Worm (Caenorhabditis elegans): ENCODE data around the gene F34D10.8.

Gene F34D10.8

DNA sequence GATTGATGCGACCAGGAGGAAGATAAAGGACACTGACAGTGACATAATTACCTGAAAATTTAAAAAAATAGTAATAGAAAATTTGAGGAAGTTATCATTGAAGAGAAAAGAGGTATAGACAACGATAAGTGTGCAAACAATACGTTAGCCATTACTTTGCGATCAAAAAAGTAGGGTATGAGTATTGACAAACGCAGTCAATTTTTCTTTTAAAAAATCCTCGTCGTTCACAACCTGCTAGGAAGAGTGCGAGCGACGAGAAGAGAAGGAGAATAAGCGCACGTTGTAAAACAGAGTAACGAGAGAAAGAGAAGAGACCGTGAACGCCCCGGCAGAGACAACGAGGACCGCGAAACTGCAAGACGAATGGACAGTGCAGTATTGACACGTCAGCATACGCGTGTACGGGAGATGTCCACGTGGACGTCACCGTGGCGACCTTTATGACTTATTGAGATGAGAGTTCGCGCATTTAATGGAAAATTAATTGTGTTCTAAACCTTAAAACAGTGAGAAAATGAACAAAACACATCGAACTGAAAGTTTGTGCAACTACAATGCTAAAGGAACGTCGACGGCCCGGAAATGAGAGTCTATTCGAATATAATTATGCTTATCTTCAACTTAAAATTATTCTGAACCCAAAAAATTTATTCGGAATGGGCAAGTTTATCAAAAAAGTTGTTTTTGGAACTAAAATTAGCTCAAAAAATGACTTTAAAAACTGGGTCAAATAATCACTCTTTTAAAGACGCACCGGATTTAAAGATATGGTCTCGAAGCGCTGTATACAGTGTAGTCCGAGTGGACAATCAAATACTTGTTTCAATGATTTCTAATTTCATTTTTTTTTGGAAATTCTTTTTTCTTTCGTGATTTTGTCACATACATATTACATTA, 28.9 kb upstream of the F34D10.8 start, which contains the start of the genes pdi-1 and C14B1.2:
TSS of gene pdi-1 (minus strand) at position 51 of the 900 bp plus-strand sequence.
TSS of gene C14B1.2 (plus strand) at position 850 of the 900 bp plus-strand sequence.
- peak; percentile 43; the same call in 1 of the 2 replicates for TF ChIP-seq B0336.3 (GFP tag; IDR thresholded peaks at IDR 0.05)
- peak; percentile 53; the same call in 1 of the 2 replicates for TF ChIP-seq lin-26 (GFP tag; IDR thresholded peaks at IDR 0.05)
- TF ChIP-seq lsl-1 (GFP tag; optimal IDR thresholded peaks at IDR 0.05): peak; percentile 35
- peak; percentile 52 for TF ChIP-seq ztf-26 (tag; optimal IDR thresholded peaks at IDR 0.05)
- TF ChIP-seq F57C9.4 (tag; optimal IDR thresholded peaks at IDR 0.05): no peak
- no peak for TF ChIP-seq egl-44 (GFP tag; IDR thresholded peaks at IDR 0.05)
- no peak for TF ChIP-seq somi-1 (GFP tag; optimal IDR thresholded peaks at IDR 0.05)
- no peak for TF ChIP-seq ztf-25 (GFP tag; IDR thresholded peaks at IDR 0.05)
- TF ChIP-seq C17E4.6 (GFP tag; IDR thresholded peaks at IDR 0.05): no peak
- peak; percentile 56 for TF ChIP-seq hmg-1.2 (GFP tag; IDR thresholded peaks at IDR 0.05)
- TF ChIP-seq rcor-1 (GFP tag; IDR thresholded peaks at IDR 0.05): peak; percentile 29; the same call in 1 of the 2 replicates
- TF ChIP-seq F22D6.2 (tag; optimal IDR thresholded peaks at IDR 0.05): no peak
- TF ChIP-seq chd-7 (tag; optimal IDR thresholded peaks at IDR 0.05): no peak
- TF ChIP-seq nfyb-1 (GFP tag; IDR thresholded peaks at IDR 0.05): 0 out of 2 replicates have a peak, but pooled peaks have one; percentile 58
- TF ChIP-seq ztf-18 (tag; optimal IDR thresholded peaks at IDR 0.05): peak; percentile 79
- 0 out of 2 replicates have a peak, but pooled peaks have one; percentile 52 for TF ChIP-seq cebp-1 (GFP tag; IDR thresholded peaks at IDR 0.05)
- peak; percentile 61 for TF ChIP-seq cebp-1 (tag; optimal IDR thresholded peaks at IDR 0.05)
- peak; percentile 91 for TF ChIP-seq nhr-80 (tag; optimal IDR thresholded peaks at IDR 0.05)
- no peak for TF ChIP-seq K12H6.12 (tag; optimal IDR thresholded peaks at IDR 0.05)
- TF ChIP-seq madf-3 (GFP tag; IDR thresholded peaks at IDR 0.05): 0 out of 2 replicates have a peak, but pooled peaks have one; percentile 51
- TF ChIP-seq nhr-90 (tag; optimal IDR thresholded peaks at IDR 0.05): peak; percentile 45
- no peak for TF ChIP-seq snpc-4 (GFP tag; optimal IDR thresholded peaks at IDR 0.05)
- peak in 2 of 4 experiments; percentile 28 to 35 for TF ChIP-seq snpc-4 (tag; optimal IDR thresholded peaks at IDR 0.05)
- TF ChIP-seq lin-40 (tag; optimal IDR thresholded peaks at IDR 0.05): peak; percentile 51
- no peak for TF ChIP-seq ztf-22 (GFP tag; optimal IDR thresholded peaks at IDR 0.05)
- TF ChIP-seq nfya-2 (GFP tag; IDR thresholded peaks at IDR 0.05): no peak
- TF ChIP-seq zfh-2 (GFP tag; conservative IDR thresholded peaks at IDR 0.05): peak; percentile 84
- TF ChIP-seq madf-6 (GFP tag; IDR thresholded peaks at IDR 0.05): peak; percentile 13; the same call in 1 of the 2 replicates
- TF ChIP-seq ama-1 (optimal IDR thresholded peaks at IDR 0.05): peak; percentile 29
- no peak for TF ChIP-seq ama-1 (GFP tag; optimal IDR thresholded peaks at IDR 0.05)
- TF ChIP-seq nhr-179 (tag; optimal IDR thresholded peaks at IDR 0.05): no peak
- peak; percentile 52 for TF ChIP-seq mcd-1 (GFP tag; IDR thresholded peaks at IDR 0.05)
- TF ChIP-seq tlf-1 (GFP tag; optimal IDR thresholded peaks at IDR 0.05): no peak
- peak; percentile 6 for TF ChIP-seq tbp1 (GFP tag; optimal IDR thresholded peaks at IDR 0.05)
- TF ChIP-seq let-526 (GFP tag; IDR thresholded peaks at IDR 0.05): no peak; the same call in 1 of the 2 replicates
- 0 out of 2 replicates have a peak, but pooled peaks have one; percentile 22 for TF ChIP-seq F37B4.10 (GFP tag; IDR thresholded peaks at IDR 0.05)
- TF ChIP-seq sdz-38 (tag; optimal IDR thresholded peaks at IDR 0.05): no peak
- no peak for TF ChIP-seq mxl-1 (tag; optimal IDR thresholded peaks at IDR 0.05)
- TF ChIP-seq ets-4 (GFP tag; optimal IDR thresholded peaks at IDR 0.05): peak; percentile 30
- no peak for TF ChIP-seq ztf-28 (GFP tag; IDR thresholded peaks at IDR 0.05)
- no peak for TF ChIP-seq repo-1 (tag; optimal IDR thresholded peaks at IDR 0.05)
- 0 out of 2 replicates have a peak, but pooled peaks have one; percentile 12 for TF ChIP-seq attf-6 (GFP tag; IDR thresholded peaks at IDR 0.05)
- no peak for TF ChIP-seq hrde-1 (tag; optimal IDR thresholded peaks at IDR 0.05; ENCODE audit: borderline replicate concordance)
- TF ChIP-seq attf-5 (GFP tag; optimal IDR thresholded peaks at IDR 0.05): peak; percentile 84
- peak; percentile 56 for TF ChIP-seq F33H1.4 (GFP tag; IDR thresholded peaks at IDR 0.05)
- TF ChIP-seq rpc-1 (optimal IDR thresholded peaks at IDR 0.05): no peak
- TF ChIP-seq rpc-1 (tag; optimal IDR thresholded peaks at IDR 0.05): no peak
- TF ChIP-seq bed-2 (GFP tag; IDR thresholded peaks at IDR 0.05): no peak
